Fruit fly (Drosophila melanogaster): ENCODE data around the gene CG8892.
A peak's percentile ranks its signal among the peaks of the same experiment; 100 is the strongest.

CG8892 gene

DNA sequence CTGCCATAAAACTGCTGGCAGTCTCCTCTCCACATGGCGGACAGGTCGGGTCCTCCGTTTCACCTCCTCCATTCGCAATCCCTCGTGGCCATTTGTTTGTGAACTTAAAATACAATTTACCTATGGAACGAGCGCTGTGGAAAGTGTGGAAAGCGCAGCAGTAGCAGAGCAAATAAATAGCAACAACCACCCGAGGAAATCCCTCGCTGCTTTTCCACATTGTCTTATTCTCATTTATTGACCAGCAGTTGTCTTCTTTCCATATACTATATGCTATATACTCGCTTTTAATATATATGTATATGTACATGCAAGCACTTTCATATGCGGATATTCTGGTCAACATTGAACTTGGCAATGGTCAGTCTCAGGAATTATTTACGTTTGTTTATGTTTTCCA, 49.1 kb downstream of the CG8892 start, which contains the start of gene hoe1:
TSS of gene hoe1 (minus strand) at position 101 of the 400 bp plus-strand sequence.
- TF ChIP-seq CG15710 (tag; optimal IDR thresholded peaks at IDR 0.05) (no peak), CG8301 (tag; optimal IDR thresholded peaks at IDR 0.05) (no peak), Pif1A (GFP tag; optimal IDR thresholded peaks at IDR 0.05) (no peak), CG8159 (tag; optimal IDR thresholded peaks at IDR 0.05) (no peak), Pif1B (GFP tag; optimal IDR thresholded peaks at IDR 0.05) (no peak), CG17806 (tag; optimal IDR thresholded peaks at IDR 0.05) (no peak), CG4496 (GFP tag; IDR thresholded peaks at IDR 0.05) (no peak), CG12605 (GFP tag; IDR thresholded peaks at IDR 0.05) (no peak), CG9948 (tag; optimal IDR thresholded peaks at IDR 0.05) (no peak), EcR (GFP tag; optimal IDR thresholded peaks at IDR 0.05) (no peak), CG14655 (GFP tag; optimal IDR thresholded peaks at IDR 0.05) (no peak), Ets98B (GFP tag; IDR thresholded peaks at IDR 0.05) (no peak), CG13204 (GFP tag; optimal IDR thresholded peaks at IDR 0.05) (no peak), Snoo (tag; optimal IDR thresholded peaks at IDR 0.05) (no peak), CG10348 (GFP tag; IDR thresholded peaks at IDR 0.05) (no peak), CG34367 (tag; optimal IDR thresholded peaks at IDR 0.05) (no peak), D1 (tag; optimal IDR thresholded peaks at IDR 0.05) (no peak), gl (tag; optimal IDR thresholded peaks at IDR 0.05) (no peak), CG32121 (GFP tag; IDR thresholded peaks at IDR 0.05) (no peak), rn (GFP tag; IDR thresholded peaks at IDR 0.05) (no peak)

- TF ChIP-seq CG32121 (GFP tag; IDR thresholded peaks at IDR 0.05) (peak; percentile 31; the same call in 1 of the 2 replicates), Pif1B (GFP tag; optimal IDR thresholded peaks at IDR 0.05) (no peak), CG4496 (GFP tag; IDR thresholded peaks at IDR 0.05) (peak; percentile 35; the same call in 2 of the 3 replicates), CG34367 (tag; optimal IDR thresholded peaks at IDR 0.05) (no peak), CG9948 (tag; optimal IDR thresholded peaks at IDR 0.05) (no peak), Ets98B (GFP tag; IDR thresholded peaks at IDR 0.05) (peak; percentile 54; the same call in 1 of the 2 replicates), rn (GFP tag; IDR thresholded peaks at IDR 0.05) (no peak), CG14655 (GFP tag; optimal IDR thresholded peaks at IDR 0.05) (peak; percentile 14), CG8301 (tag; optimal IDR thresholded peaks at IDR 0.05) (no peak), CG10348 (GFP tag; IDR thresholded peaks at IDR 0.05) (no peak), CG8159 (tag; optimal IDR thresholded peaks at IDR 0.05) (no peak), gl (tag; optimal IDR thresholded peaks at IDR 0.05) (no peak), Snoo (tag; optimal IDR thresholded peaks at IDR 0.05) (no peak), CG12605 (GFP tag; IDR thresholded peaks at IDR 0.05) (peak; percentile 57; the same call in 1 of the 2 replicates)
Observed at dm6 chr2L:4930541-4930940, 50.9 kb downstream of the CG8892 start.
